Worm (Caenorhabditis elegans) whole organism, L2 larva: Measurements from ENCODE around the gene F55A11.1.
A peak's percentile ranks its signal among the peaks of the same experiment; 100 is the strongest.

Experiments
- C34F6.9 ChIP-seq: fragments of 150-350 bp; optimal IDR thresholded peaks from 2 replicates; lab custom pipeline; 2014; ENCODE audit warnings: missing biosample characterization, missing genetic modification characterization
- R02D3.7 ChIP-seq: fragments of 150-350 bp; optimal IDR thresholded peaks from 2 replicates; lab custom pipeline; 2014; ENCODE audit warnings: missing biosample characterization, missing genetic modification characterization
- Y55F3AM.14 ChIP-seq: fragments of 200-800 bp; sonication (Bioruptor generic); optimal IDR thresholded peaks from 2 replicates; lab custom pipeline; 2018; ENCODE audit warnings: mild to moderate bottlenecking, missing genetic modification characterization, missing compliant biosample characterization
- ZK546.5 ChIP-seq: sonication (generic microtip); optimal IDR thresholded peaks from 2 replicates; lab custom pipeline; 2017; ENCODE audit warnings: missing biosample characterization, missing genetic modification characterization
- alr-1 ChIP-seq: fragments of 150-350 bp; optimal IDR thresholded peaks from 2 replicates; lab custom pipeline; 2014; ENCODE audit warnings: missing biosample characterization, missing genetic modification characterization
- aly-2 ChIP-seq: fragments of 150-350 bp; optimal IDR thresholded peaks from 2 replicates; lab custom pipeline; 2014; ENCODE audit warnings: missing biosample characterization, missing genetic modification characterization
- ama-1 ChIP-seq: fragments of 150-350 bp; optimal IDR thresholded peaks from 2 replicates; lab custom pipeline; 2018; ENCODE audit warnings: inconsistent platforms
- blmp-1 ChIP-seq: sonication (generic microtip); optimal IDR thresholded peaks from 2 replicates; lab custom pipeline; 2017; ENCODE audit warnings: missing genetic modification characterization, mild to moderate bottlenecking, missing compliant biosample characterization, antibody characterized with exemption, moderate library complexity; ENCODE audit not compliant: insufficient read depth
- ceh-16 ChIP-seq: fragments of 150-350 bp; optimal IDR thresholded peaks from 2 replicates; lab custom pipeline; 2014; ENCODE audit warnings: missing biosample characterization, missing genetic modification characterization
- ceh-82 ChIP-seq: fragments of 150-350 bp; optimal IDR thresholded peaks from 2 replicates; lab custom pipeline; 2014; ENCODE audit warnings: missing biosample characterization, missing genetic modification characterization
- crh-2 ChIP-seq: sonication (generic microtip); optimal IDR thresholded peaks from 2 replicates; lab custom pipeline; 2017; ENCODE audit warnings: missing biosample characterization, missing genetic modification characterization
- dmd-4 ChIP-seq: sonication (generic microtip); optimal IDR thresholded peaks from 2 replicates; lab custom pipeline; 2017; ENCODE audit warnings: missing biosample characterization, missing genetic modification characterization
- egl-27 ChIP-seq: sonication (generic microtip); optimal IDR thresholded peaks from 3 replicates; lab custom pipeline; 2017; ENCODE audit warnings: missing biosample characterization, missing genetic modification reagents, missing genetic modification characterization
- elt-1 ChIP-seq: fragments of 150-350 bp; optimal IDR thresholded peaks from 2 replicates; lab custom pipeline; 2014; ENCODE audit warnings: missing biosample characterization, missing genetic modification characterization
- elt-3 ChIP-seq: sonication (generic microtip); optimal IDR thresholded peaks from 2 replicates; lab custom pipeline; 2017; ENCODE audit warnings: missing biosample characterization, missing genetic modification characterization
- gmeb-1 ChIP-seq: fragments of 150-350 bp; optimal IDR thresholded peaks from 2 replicates; lab custom pipeline; 2014; ENCODE audit warnings: missing biosample characterization, missing genetic modification characterization
- lin-11 ChIP-seq: fragments of 150-350 bp; sonication (generic microtip); optimal IDR thresholded peaks from 2 replicates; lab custom pipeline; 2014; ENCODE audit warnings: missing biosample characterization, missing genetic modification characterization, inconsistent platforms, mixed read lengths
- lin-13 ChIP-seq: fragments of 150-350 bp; optimal IDR thresholded peaks from 2 replicates; lab custom pipeline; 2014; ENCODE audit warnings: missing biosample characterization, missing genetic modification reagents, missing genetic modification characterization
- lsy-2 ChIP-seq, 2 experiments: fragments of 150-350 bp in 1 of 2; sonication (generic microtip) in 1 of 2; optimal IDR thresholded peaks; 2 replicates each; lab custom pipeline; 2014 to 2017; ENCODE audit warnings: missing biosample characterization in 2 of 2, missing genetic modification characterization in 2 of 2
- mab-5 ChIP-seq: fragments of 150-350 bp; optimal IDR thresholded peaks from 2 replicates; lab custom pipeline; 2014; ENCODE audit warnings: missing biosample characterization, missing genetic modification characterization
- mbf-1 ChIP-seq: sonication (generic microtip); optimal IDR thresholded peaks from 2 replicates; lab custom pipeline; 2017; ENCODE audit warnings: missing biosample characterization, missing genetic modification characterization
- mdl-1 ChIP-seq, 2 experiments: fragments of 150-350 bp in 1 of 2; sonication (generic microtip) in 1 of 2; optimal IDR thresholded peaks; 2 replicates each; lab custom pipeline; 2017; ENCODE audit warnings: missing biosample characterization in 2 of 2, missing genetic modification characterization in 2 of 2
- nhr-10 ChIP-seq: sonication (generic microtip); optimal IDR thresholded peaks from 2 replicates; lab custom pipeline; 2017; ENCODE audit warnings: missing biosample characterization, missing genetic modification characterization
- nhr-11 ChIP-seq: fragments of 150-350 bp; optimal IDR thresholded peaks from 2 replicates; lab custom pipeline; 2014; ENCODE audit warnings: missing biosample characterization, missing genetic modification characterization
- nhr-12 ChIP-seq: fragments of 150-350 bp; optimal IDR thresholded peaks from 2 replicates; lab custom pipeline; 2014; ENCODE audit warnings: missing biosample characterization, missing genetic modification characterization
- nhr-129 ChIP-seq: fragments of 150-350 bp; optimal IDR thresholded peaks from 2 replicates; lab custom pipeline; 2014; ENCODE audit warnings: missing biosample characterization, missing genetic modification characterization
- nhr-21 ChIP-seq: fragments of 150-350 bp; optimal IDR thresholded peaks from 2 replicates; lab custom pipeline; 2014; ENCODE audit warnings: missing biosample characterization, missing genetic modification characterization
- nhr-23 ChIP-seq: fragments of 150-350 bp; optimal IDR thresholded peaks from 2 replicates; lab custom pipeline; 2014; ENCODE audit warnings: missing biosample characterization, missing genetic modification reagents, missing genetic modification characterization
- nhr-25 ChIP-seq: fragments of 150-350 bp; sonication (generic microtip); optimal IDR thresholded peaks from 3 replicates; lab custom pipeline; 2014; ENCODE audit warnings: missing biosample characterization, missing genetic modification characterization
- nhr-6 ChIP-seq: fragments of 150-350 bp; optimal IDR thresholded peaks from 2 replicates; lab custom pipeline; 2014; ENCODE audit warnings: missing biosample characterization, missing genetic modification characterization
- nhr-77 ChIP-seq: fragments of 150-350 bp; optimal IDR thresholded peaks from 2 replicates; lab custom pipeline; 2014; ENCODE audit warnings: missing biosample characterization, missing genetic modification characterization
- peb-1 ChIP-seq: fragments of 150-350 bp; optimal IDR thresholded peaks from 2 replicates; lab custom pipeline; 2014; ENCODE audit warnings: missing biosample characterization, missing genetic modification characterization
- sem-4 ChIP-seq: fragments of 150-350 bp; optimal IDR thresholded peaks from 2 replicates; lab custom pipeline; 2014; ENCODE audit warnings: missing biosample characterization, missing genetic modification reagents, missing genetic modification characterization
- skn-1 ChIP-seq: sonication (generic microtip); optimal IDR thresholded peaks from 2 replicates; lab custom pipeline; 2017; ENCODE audit warnings: missing biosample characterization, missing genetic modification characterization
- sma-3 ChIP-seq: sonication (generic microtip); optimal IDR thresholded peaks from 2 replicates; lab custom pipeline; 2016; ENCODE audit warnings: missing genetic modification reagents, missing genetic modification characterization, missing compliant biosample characterization
- sma-9 ChIP-seq, 2 experiments: fragments of 150-350 bp in 1 of 2; sonication (generic microtip) in 1 of 2; optimal IDR thresholded peaks; 2 replicates each; lab custom pipeline; 2014 to 2016; ENCODE audit warnings: missing genetic modification characterization in 2 of 2, mild to moderate bottlenecking in 1 of 2, missing biosample characterization in 1 of 2, missing compliant biosample characterization in 1 of 2, missing genetic modification reagents in 1 of 2, moderate library complexity in 1 of 2
- snpc-4 ChIP-seq: fragments of 150-350 bp; optimal IDR thresholded peaks from 2 replicates; lab custom pipeline; 2014; ENCODE audit warnings: missing biosample characterization, missing genetic modification characterization
- unc-39 ChIP-seq: fragments of 150-350 bp; optimal IDR thresholded peaks from 2 replicates; lab custom pipeline; 2014; ENCODE audit warnings: missing biosample characterization, missing genetic modification characterization
- unc-62 ChIP-seq: fragments of 150-350 bp; optimal IDR thresholded peaks from 2 replicates; lab custom pipeline; 2014; ENCODE audit warnings: missing biosample characterization, missing genetic modification reagents, missing genetic modification characterization
- zag-1 ChIP-seq: fragments of 150-350 bp; optimal IDR thresholded peaks from 2 replicates; lab custom pipeline; 2014; ENCODE audit warnings: missing biosample characterization, missing genetic modification characterization
- ztf-11 ChIP-seq: sonication (generic microtip); optimal IDR thresholded peaks from 2 replicates; lab custom pipeline; 2017; ENCODE audit warnings: missing biosample characterization, missing genetic modification characterization
- ztf-4 ChIP-seq: fragments of 150-350 bp; optimal IDR thresholded peaks from 2 replicates; lab custom pipeline; 2014; ENCODE audit warnings: missing biosample characterization, missing genetic modification characterization

The F55A11.1 gene

ce11 chrV:11811921-11812320 lies 47.7 kb upstream of the F55A11.1 start, which contains the start of gene D2023.3:
D2023.3 (minus strand) TSS chrV:11812021.
- TF ChIP-seq sma-9 (GFP tag; optimal IDR thresholded peaks at IDR 0.05; lab: Kevin White, UChicago) (no peak), sma-9 (tag; optimal IDR thresholded peaks at IDR 0.05; lab: Kevin White, UChicago) (no peak), lin-13 (GFP tag; lab: Kevin White, UChicago) (no peak), elt-3 (tag; lab: Kevin White, UChicago) (no peak), ceh-82 (no peak), elt-1 (no peak), mbf-1 (tag; lab: Kevin White, UChicago) (no peak), egl-27 (tag; lab: Kevin White, UChicago) (no peak), nhr-129 (tag; lab: Kevin White, UChicago) (no peak), nhr-21 (tag; lab: Kevin White, UChicago) (no peak), ZK546.5 (tag; lab: Kevin White, UChicago) (no peak), nhr-6 (no peak)

ce11 chrV:11809935-11810334 lies 45.8 kb upstream of the F55A11.1 start:
- TF ChIP-seq crh-2 (tag; lab: Kevin White, UChicago) = peak; percentile 18
- no peak for TF ChIP-seq ZK546.5 (tag; lab: Kevin White, UChicago)
- peak; percentile 3 for TF ChIP-seq C34F6.9 (tag; lab: Kevin White, UChicago)

ce11 chrV:11803518-11803994 lies 39.4 kb upstream of the F55A11.1 start:
- peak; percentile 63 for TF ChIP-seq sma-3
- no peak for TF ChIP-seq mab-5 (tag; lab: Kevin White, UChicago)
- peak in 1 of 2 experiments; percentile 14 for TF ChIP-seq lsy-2 (tag; optimal IDR thresholded peaks at IDR 0.05; lab: Kevin White, UChicago)
- no peak for TF ChIP-seq egl-27 (tag; lab: Kevin White, UChicago)
- TF ChIP-seq elt-3 (tag; lab: Kevin White, UChicago) = no peak
- no peak for TF ChIP-seq ceh-16
- no peak for TF ChIP-seq sem-4 (tag; lab: Kevin White, UChicago)
- TF ChIP-seq nhr-129 (tag; lab: Kevin White, UChicago) = peak; percentile 68
- peak; percentile 45 for TF ChIP-seq nhr-25
- TF ChIP-seq dmd-4 (tag; lab: Kevin White, UChicago) = no peak
- peak; percentile 72 for TF ChIP-seq blmp-1 (tag; lab: Kevin White, UChicago)
- TF ChIP-seq ztf-11 (tag; lab: Kevin White, UChicago) = no peak
- TF ChIP-seq ZK546.5 (tag; lab: Kevin White, UChicago) = no peak
- TF ChIP-seq unc-62 (GFP tag; lab: Kevin White, UChicago) = no peak
- TF ChIP-seq mbf-1 (tag; lab: Kevin White, UChicago) = no peak
- TF ChIP-seq nhr-77 (tag; lab: Kevin White, UChicago) = no peak
- TF ChIP-seq gmeb-1 (tag; lab: Kevin White, UChicago) = no peak
- TF ChIP-seq nhr-11 (tag; lab: Kevin White, UChicago) = no peak
- TF ChIP-seq crh-2 (tag; lab: Kevin White, UChicago) = no peak
- TF ChIP-seq nhr-12 (tag; lab: Kevin White, UChicago) = no peak
- no peak for TF ChIP-seq nhr-23 (tag; lab: Kevin White, UChicago)
- TF ChIP-seq nhr-10 (tag; lab: Kevin White, UChicago) = no peak
- no peak for TF ChIP-seq Y55F3AM.14 (GFP tag; lab: Kevin White, UChicago)
- TF ChIP-seq ztf-4 (tag; lab: Kevin White, UChicago) = no peak
- peak; percentile 88 for TF ChIP-seq sma-9 (GFP tag; optimal IDR thresholded peaks at IDR 0.05; lab: Kevin White, UChicago)
- no peak for TF ChIP-seq sma-9 (tag; optimal IDR thresholded peaks at IDR 0.05; lab: Kevin White, UChicago)

- peak; percentile 71 for TF ChIP-seq sem-4 (tag; lab: Kevin White, UChicago)
- peak; percentile 83 for TF ChIP-seq Y55F3AM.14 (GFP tag; lab: Kevin White, UChicago)
- no peak for TF ChIP-seq ama-1 (lab: Kevin White, UChicago)
- no peak for TF ChIP-seq snpc-4 (tag; lab: Kevin White, UChicago)
- no peak for TF ChIP-seq elt-1
- peak; percentile 31 for TF ChIP-seq nhr-129 (tag; lab: Kevin White, UChicago)
- no peak for TF ChIP-seq unc-62 (GFP tag; lab: Kevin White, UChicago)
- no peak for TF ChIP-seq nhr-10 (tag; lab: Kevin White, UChicago)
- TF ChIP-seq nhr-25 = peak; percentile 96
- peak; percentile 99 for TF ChIP-seq sma-3
- TF ChIP-seq ceh-16 = no peak
- no peak for TF ChIP-seq lin-11
- no peak for TF ChIP-seq R02D3.7 (tag; lab: Kevin White, UChicago)
- TF ChIP-seq C34F6.9 (tag; lab: Kevin White, UChicago) = no peak
- TF ChIP-seq mbf-1 (tag; lab: Kevin White, UChicago) = no peak
- TF ChIP-seq mdl-1 (tag; optimal IDR thresholded peaks at IDR 0.05; lab: Kevin White, UChicago) = peak; percentile 79 to 89
- TF ChIP-seq dmd-4 (tag; lab: Kevin White, UChicago) = no peak
- TF ChIP-seq skn-1 (tag; lab: Kevin White, UChicago) = no peak
- no peak for TF ChIP-seq ceh-82
- TF ChIP-seq crh-2 (tag; lab: Kevin White, UChicago) = peak; percentile 84
- no peak for TF ChIP-seq aly-2 (tag; lab: Kevin White, UChicago)
- peak; percentile 97 for TF ChIP-seq blmp-1 (tag; lab: Kevin White, UChicago)
- no peak for TF ChIP-seq nhr-11 (tag; lab: Kevin White, UChicago)
- TF ChIP-seq alr-1 = no peak
- TF ChIP-seq nhr-77 (tag; lab: Kevin White, UChicago) = no peak
- peak; percentile 57 for TF ChIP-seq gmeb-1 (tag; lab: Kevin White, UChicago)
- no peak for TF ChIP-seq peb-1 (tag; lab: Kevin White, UChicago)
- peak; percentile 91 for TF ChIP-seq egl-27 (tag; lab: Kevin White, UChicago)
- no peak for TF ChIP-seq unc-39 (tag; lab: Kevin White, UChicago)
- no peak for TF ChIP-seq ZK546.5 (tag; lab: Kevin White, UChicago)
- TF ChIP-seq elt-3 (tag; lab: Kevin White, UChicago) = no peak
- TF ChIP-seq zag-1 (tag; lab: Kevin White, UChicago) = no peak
- TF ChIP-seq sma-9 (GFP tag; optimal IDR thresholded peaks at IDR 0.05; lab: Kevin White, UChicago) = peak; percentile 99
- TF ChIP-seq sma-9 (tag; optimal IDR thresholded peaks at IDR 0.05; lab: Kevin White, UChicago) = peak; percentile 15
Measured at ce11 chrV:11802508-11802907, 38.3 kb upstream of the F55A11.1 start.
